Fruit fly (Drosophila melanogaster) whole organism, embryonic: ENCODE results near the gene t-Grip84.
A peak's percentile ranks its signal among the peaks of the same experiment; 100 is the strongest.

Experiments used
- Bdp1 ChIP-seq: fragments of 200-800 bp; sonication (Bioruptor generic); optimal IDR thresholded peaks from 3 replicates; lab custom pipeline; 2016; ENCODE audit warnings: missing biosample characterization, missing genetic modification characterization
- Bteb2 ChIP-seq: fragments of 200-800 bp; sonication (Bioruptor generic); optimal IDR thresholded peaks from 2 replicates; lab custom pipeline; 2016; ENCODE audit warnings: missing biosample characterization, missing genetic modification characterization
- CG10267 ChIP-seq: fragments of 200-800 bp; sonication (Bioruptor generic); optimal IDR thresholded peaks from 2 replicates; lab custom pipeline; 2018; ENCODE audit warnings: missing biosample characterization, mild to moderate bottlenecking, missing genetic modification characterization, moderate library complexity
- CG10654 ChIP-seq: fragments of 200-800 bp; sonication (Bioruptor generic); optimal IDR thresholded peaks from 2 replicates; lab custom pipeline; 2016; ENCODE audit warnings: missing biosample characterization, missing genetic modification characterization
- CG10959 ChIP-seq: fragments of 200-800 bp; sonication (Bioruptor generic); IDR thresholded peaks from 2 replicates; pipeline ENCODE4 v1.3.6; 2022; ENCODE audit warnings: missing biosample characterization, missing genetic modification characterization
- CG11093 ChIP-seq: fragments of 200-800 bp; sonication (Bioruptor generic); IDR thresholded peaks from 3 replicates; pipeline ENCODE4 v1.3.6; 2022; ENCODE audit warnings: missing biosample characterization, missing genetic modification characterization
- CG11560 ChIP-seq: fragments of 200-800 bp; sonication (Bioruptor generic); IDR thresholded peaks from 3 replicates; pipeline ENCODE4 v1.3.6; 2022; ENCODE audit warnings: missing biosample characterization, missing genetic modification characterization
- CG11695 ChIP-seq: fragments of 200-800 bp; sonication (Bioruptor generic); IDR thresholded peaks from 3 replicates; pipeline ENCODE4 v1.3.6; 2022; ENCODE audit warnings: missing biosample characterization, missing genetic modification characterization
- CG12071 ChIP-seq: fragments of 200-800 bp; sonication (Bioruptor generic); optimal IDR thresholded peaks from 3 replicates; lab custom pipeline; 2018; ENCODE audit warnings: missing biosample characterization, mild to moderate bottlenecking, missing genetic modification characterization
- CG12942 ChIP-seq: fragments of 200-800 bp; sonication (Bioruptor generic); optimal IDR thresholded peaks from 3 replicates; lab custom pipeline; 2016; ENCODE audit warnings: missing biosample characterization, missing genetic modification characterization
- CG15073 ChIP-seq: fragments of 200-800 bp; sonication (Bioruptor generic); optimal IDR thresholded peaks from 2 replicates; lab custom pipeline; 2016; ENCODE audit warnings: missing biosample characterization, missing genetic modification characterization
- CG16813 ChIP-seq: fragments of 200-800 bp; sonication (Bioruptor generic); IDR thresholded peaks from 3 replicates; pipeline ENCODE4 v1.3.6; 2022; ENCODE audit warnings: missing biosample characterization, missing genetic modification characterization; ENCODE audit not compliant: partially characterized antibody
- CG2199 ChIP-seq: fragments of 200-800 bp; sonication (Bioruptor generic); IDR thresholded peaks from 3 replicates; pipeline ENCODE4 v1.3.6; 2022; ENCODE audit warnings: missing biosample characterization, missing genetic modification characterization
- CG2875 ChIP-seq: fragments of 200-800 bp; sonication (Bioruptor generic); optimal IDR thresholded peaks from 2 replicates; lab custom pipeline; 2017; ENCODE audit warnings: missing biosample characterization, mild to moderate bottlenecking, missing genetic modification characterization, missing genetic modification reagents
- CG33213 ChIP-seq: fragments of 200-800 bp; sonication (Bioruptor generic); optimal IDR thresholded peaks from 3 replicates; lab custom pipeline; 2016; ENCODE audit warnings: missing biosample characterization, missing genetic modification characterization
- CG4617 ChIP-seq: fragments of 200-800 bp; sonication (Bioruptor generic); optimal IDR thresholded peaks from 3 replicates; lab custom pipeline; 2016; ENCODE audit warnings: missing biosample characterization, missing genetic modification characterization, borderline replicate concordance
- CG5180 ChIP-seq: fragments of 200-800 bp; sonication (Bioruptor generic); optimal IDR thresholded peaks from 3 replicates; lab custom pipeline; 2017; ENCODE audit warnings: missing biosample characterization, missing genetic modification characterization, mild to moderate bottlenecking, moderate library complexity, missing genetic modification reagents
- CG5245 ChIP-seq: fragments of 200-800 bp; sonication (Bioruptor generic); optimal IDR thresholded peaks from 3 replicates; lab custom pipeline; 2016; ENCODE audit warnings: missing biosample characterization, missing genetic modification characterization
- CG6791 ChIP-seq: fragments of 200-800 bp; sonication (Bioruptor generic); IDR thresholded peaks from 3 replicates; pipeline ENCODE4 v1.3.6; 2022; ENCODE audit warnings: missing biosample characterization, missing genetic modification characterization; ENCODE audit not compliant: partially characterized antibody
- CG9437 ChIP-seq: fragments of 200-800 bp; sonication (Bioruptor generic); optimal IDR thresholded peaks from 2 replicates; lab custom pipeline; 2018; ENCODE audit warnings: missing biosample characterization, mild to moderate bottlenecking, missing genetic modification characterization
- Chrac-16 ChIP-seq: fragments of 200-800 bp; sonication (Bioruptor generic); optimal IDR thresholded peaks from 3 replicates; lab custom pipeline; 2016; ENCODE audit warnings: missing biosample characterization, missing genetic modification characterization
- D19A ChIP-seq: fragments of 200-800 bp; optimal IDR thresholded peaks from 3 replicates; lab custom pipeline; 2019; ENCODE audit warnings: missing biosample characterization, mild to moderate bottlenecking, missing genetic modification characterization, moderate library complexity
- Dip3 ChIP-seq: fragments of 200-800 bp; sonication (Bioruptor generic); optimal IDR thresholded peaks from 3 replicates; lab custom pipeline; 2016; ENCODE audit warnings: missing biosample characterization, missing genetic modification characterization
- Fer1 ChIP-seq: fragments of 200-800 bp; sonication (Bioruptor generic); optimal IDR thresholded peaks from 2 replicates; lab custom pipeline; 2017; ENCODE audit warnings: missing biosample characterization, mild to moderate bottlenecking, missing genetic modification characterization
- Fer3 ChIP-seq: fragments of 200-800 bp; sonication (Bioruptor generic); optimal IDR thresholded peaks from 2 replicates; lab custom pipeline; 2018; ENCODE audit warnings: missing biosample characterization, mild to moderate bottlenecking, missing genetic modification characterization, moderate library complexity
- HmgD ChIP-seq: fragments of 200-800 bp; sonication (Bioruptor generic); optimal IDR thresholded peaks from 3 replicates; lab custom pipeline; 2016; ENCODE audit warnings: missing biosample characterization, missing genetic modification characterization
- Hr51 ChIP-seq, 2 experiments: fragments of 200-800 bp; sonication (Bioruptor generic); optimal IDR thresholded peaks; 2 replicates in 1 of 2; 3 replicates in 1 of 2; lab custom pipeline; 2016 to 2018; ENCODE audit warnings: missing biosample characterization in 2 of 2, missing genetic modification characterization in 2 of 2, mild to moderate bottlenecking in 1 of 2, moderate library complexity in 1 of 2
- Kr ChIP-seq: fragments of 200-800 bp; sonication (Bioruptor generic); optimal IDR thresholded peaks from 2 replicates; lab custom pipeline; 2017; ENCODE audit warnings: missing biosample characterization, mild to moderate bottlenecking, missing genetic modification characterization
- NFAT ChIP-seq: fragments of 200-800 bp; sonication (Bioruptor generic); IDR thresholded peaks from 2 replicates; pipeline ENCODE4 v1.3.6; 2022; ENCODE audit warnings: missing biosample characterization, missing genetic modification characterization
- Nf-YA ChIP-seq: fragments of 200-800 bp; sonication (Bioruptor generic); IDR thresholded peaks from 2 replicates; pipeline ENCODE4 v1.3.6; 2022; ENCODE audit warnings: missing biosample characterization, missing genetic modification characterization
- Optix ChIP-seq: fragments of 200-800 bp; sonication (Bioruptor generic); IDR thresholded peaks from 3 replicates; pipeline ENCODE4 v1.3.6; 2022; ENCODE audit warnings: missing biosample characterization, missing genetic modification characterization
- Sin3A ChIP-seq: fragments of >200 bp; optimal IDR thresholded peaks from 2 replicates; lab custom pipeline; 2018
- YL-1 ChIP-seq: fragments of 200-800 bp; sonication (Bioruptor generic); optimal IDR thresholded peaks from 3 replicates; lab custom pipeline; 2017; ENCODE audit warnings: missing biosample characterization, mild to moderate bottlenecking, missing genetic modification characterization
- bigmax ChIP-seq: fragments of 200-800 bp; sonication (Bioruptor generic); optimal IDR thresholded peaks from 2 replicates; lab custom pipeline; 2018; ENCODE audit warnings: missing biosample characterization, mild to moderate bottlenecking, missing genetic modification characterization
- btn ChIP-seq: fragments of 200-800 bp; sonication (Bioruptor generic); optimal IDR thresholded peaks from 2 replicates; lab custom pipeline; 2016; ENCODE audit warnings: missing biosample characterization, missing genetic modification characterization
- corto ChIP-seq: fragments of 200-800 bp; sonication (Bioruptor generic); optimal IDR thresholded peaks from 2 replicates; lab custom pipeline; 2016; ENCODE audit warnings: missing biosample characterization, mild to moderate bottlenecking, missing genetic modification characterization, moderate library complexity
- crc ChIP-seq: fragments of 200-800 bp; sonication (Bioruptor generic); optimal IDR thresholded peaks from 2 replicates; lab custom pipeline; 2016; ENCODE audit warnings: missing biosample characterization, missing genetic modification characterization
- gcm ChIP-seq: fragments of 200-800 bp; sonication (Bioruptor generic); optimal IDR thresholded peaks from 2 replicates; lab custom pipeline; 2019; ENCODE audit warnings: missing biosample characterization, mild to moderate bottlenecking, missing genetic modification characterization, moderate library complexity
- jumu ChIP-seq: fragments of 200-800 bp; sonication (Bioruptor generic); optimal IDR thresholded peaks from 3 replicates; lab custom pipeline; 2016; ENCODE audit warnings: missing biosample characterization, missing genetic modification characterization
- mam ChIP-seq: fragments of 200-800 bp; sonication (Bioruptor generic); optimal IDR thresholded peaks from 3 replicates; lab custom pipeline; 2016; ENCODE audit warnings: missing biosample characterization, missing genetic modification characterization
- pan ChIP-seq, 4 experiments: fragments of >200 bp in 3 of 4; fragments of 200-800 bp in 1 of 4; sonication (Bioruptor generic) in 1 of 4; optimal IDR thresholded peaks in 3 of 4; IDR thresholded peaks in 1 of 4; 2 replicates each; pipeline versions ENCODE4 v1.3.6 to Lab custom; 2017 to 2022; ENCODE audit warnings: missing biosample characterization in 2 of 4, missing genetic modification characterization in 2 of 4, mixed read lengths in 1 of 4
- pnt ChIP-seq: fragments of 200-800 bp; sonication (Bioruptor generic); optimal IDR thresholded peaks from 3 replicates; lab custom pipeline; 2016; ENCODE audit warnings: missing biosample characterization, missing genetic modification characterization
- sim ChIP-seq: fragments of 200-800 bp; sonication (Bioruptor generic); IDR thresholded peaks from 2 replicates; pipeline ENCODE4 v1.3.6; 2022; ENCODE audit warnings: missing biosample characterization, missing genetic modification characterization
- slou ChIP-seq: fragments of 200-800 bp; sonication (Bioruptor generic); optimal IDR thresholded peaks from 3 replicates; lab custom pipeline; 2016; ENCODE audit warnings: missing biosample characterization, missing genetic modification characterization
- ssp ChIP-seq: fragments of 200-800 bp; sonication (Bioruptor generic); IDR thresholded peaks from 2 replicates; pipeline ENCODE4 v1.3.6; 2022; ENCODE audit warnings: missing biosample characterization, missing genetic modification characterization
- trem ChIP-seq: fragments of 200-800 bp; optimal IDR thresholded peaks from 3 replicates; lab custom pipeline; 2019; ENCODE audit warnings: missing biosample characterization, mild to moderate bottlenecking, missing genetic modification characterization, moderate library complexity
- unpg ChIP-seq: fragments of 200-800 bp; sonication (Bioruptor generic); optimal IDR thresholded peaks from 3 replicates; lab custom pipeline; 2018; ENCODE audit warnings: missing biosample characterization, mild to moderate bottlenecking, missing genetic modification characterization, moderate library complexity
- zf30C ChIP-seq: fragments of 200-800 bp; sonication (Bioruptor generic); optimal IDR thresholded peaks from 3 replicates; lab custom pipeline; 2018; ENCODE audit warnings: missing biosample characterization, mild to moderate bottlenecking, missing genetic modification characterization
- zfh2 ChIP-seq: fragments of 200-800 bp; sonication (Bioruptor generic); optimal IDR thresholded peaks from 2 replicates; lab custom pipeline; 2016; ENCODE audit warnings: missing biosample characterization, missing genetic modification characterization

The t-Grip84 gene

dm6 chr3L:7617436-7617979 is 26.7 kb upstream of the t-Grip84 start (continued):
- TF ChIP-seq pan (optimal IDR thresholded peaks at IDR 0.05; lab: Kevin White, UChicago) (no peak), pan (GFP tag; optimal IDR thresholded peaks at IDR 0.05 in 1 of 2, IDR thresholded peaks at IDR 0.05 in 1 of 2) (peak in 1 of 2 experiments; percentile 21), gcm (GFP tag; lab: Kevin White, UChicago) (no peak), CG4617 (GFP tag; lab: Kevin White, UChicago) (no peak), NFAT (GFP tag; lab: Robert Waterston, UW) (no peak), Optix (0 out of 3 replicates have a peak, but pooled peaks have one; percentile 14), jumu (GFP tag; lab: Kevin White, UChicago) (no peak), unpg (GFP tag; lab: Kevin White, UChicago) (no peak)

DNA sequence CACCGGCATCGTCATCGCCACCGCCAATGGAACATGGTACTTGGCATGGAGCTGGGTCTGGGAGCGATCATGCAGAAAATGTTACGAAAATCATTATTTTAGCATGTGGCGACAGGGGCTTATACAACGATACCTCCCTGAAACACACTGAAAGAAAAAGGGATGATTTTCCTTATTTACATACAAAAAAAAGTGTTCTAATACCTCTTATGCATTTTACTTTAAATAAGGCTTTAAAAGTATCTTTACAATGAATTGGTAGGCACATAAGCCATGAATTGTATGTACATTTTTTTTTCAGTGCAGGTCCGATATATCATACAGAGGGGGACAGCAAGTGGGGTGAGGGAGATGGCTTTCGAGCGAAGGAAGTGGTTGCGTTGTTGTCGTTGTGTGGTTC is 23.4 kb upstream of the t-Grip84 start:
- TF ChIP-seq CG11093 (GFP tag; lab: Robert Waterston, UW), result no peak
- no peak for TF ChIP-seq CG33213
- no peak for TF ChIP-seq crc (GFP tag; lab: Kevin White, UChicago)
- TF ChIP-seq CG6791 (GFP tag; lab: Robert Waterston, UW), result no peak
- peak; percentile 5 for TF ChIP-seq zf30C (GFP tag; lab: Kevin White, UChicago)
- TF ChIP-seq Bteb2 (GFP tag; lab: Kevin White, UChicago), result no peak
- TF ChIP-seq CG15073 (GFP tag; lab: Kevin White, UChicago), result no peak
- TF ChIP-seq Fer1, result no peak
- peak; percentile 8; the same call in 1 of the 2 replicates for TF ChIP-seq ssp (GFP tag; lab: Robert Waterston, UW)
- no peak for TF ChIP-seq slou (GFP tag; lab: Kevin White, UChicago)
- TF ChIP-seq D19A (tag; lab: Kevin White, UChicago), result peak; percentile 30
- TF ChIP-seq bigmax, result no peak
- TF ChIP-seq sim (GFP tag; lab: Robert Waterston, UW), result no peak
- peak; percentile 25 for TF ChIP-seq pnt (GFP tag; lab: Kevin White, UChicago)
- TF ChIP-seq trem (tag; lab: Kevin White, UChicago), result no peak
- TF ChIP-seq CG10654, result peak; percentile 27
- no peak for TF ChIP-seq CG12071 (GFP tag; lab: Kevin White, UChicago)
- TF ChIP-seq Bdp1 (GFP tag; lab: Kevin White, UChicago), result no peak
- TF ChIP-seq HmgD (GFP tag; lab: Kevin White, UChicago), result no peak
- TF ChIP-seq btn (GFP tag; lab: Kevin White, UChicago), result no peak
- peak; percentile 4 for TF ChIP-seq Dip3 (GFP tag; lab: Kevin White, UChicago)
- no peak for TF ChIP-seq CG12942 (GFP tag; lab: Kevin White, UChicago)
- TF ChIP-seq zfh2 (GFP tag; lab: Kevin White, UChicago), result no peak
- TF ChIP-seq corto (GFP tag; lab: Kevin White, UChicago), result peak; percentile 29
- TF ChIP-seq CG11695 (GFP tag; lab: Robert Waterston, UW), result no peak
- TF ChIP-seq mam (GFP tag; lab: Kevin White, UChicago), result peak; percentile 40
- no peak for TF ChIP-seq YL-1 (GFP tag; lab: Kevin White, UChicago)
- peak; percentile 24 for TF ChIP-seq CG5245 (GFP tag; lab: Kevin White, UChicago)
- TF ChIP-seq Kr (GFP tag; lab: Kevin White, UChicago), result no peak
- TF ChIP-seq Chrac-16 (GFP tag; lab: Kevin White, UChicago), result peak; percentile 36
- TF ChIP-seq CG10267 (tag; lab: Kevin White, UChicago), result peak; percentile 38
- TF ChIP-seq Fer3 (tag; lab: Kevin White, UChicago), result peak; percentile 17
- TF ChIP-seq Hr51 (GFP tag; optimal IDR thresholded peaks at IDR 0.05; lab: Kevin White, UChicago), result peak in 1 of 2 experiments; percentile 51
- TF ChIP-seq CG16813 (GFP tag; lab: Robert Waterston, UW), result no peak
- TF ChIP-seq CG5180 (GFP tag; lab: Kevin White, UChicago), result no peak
- no peak for TF ChIP-seq CG2875 (GFP tag; lab: Kevin White, UChicago)
- TF ChIP-seq Sin3A (lab: Kevin White, UChicago), result no peak
- TF ChIP-seq CG9437 (GFP tag; lab: Kevin White, UChicago), result peak; percentile 22
- no peak for TF ChIP-seq Nf-YA (GFP tag; lab: Robert Waterston, UW)
- TF ChIP-seq CG2199 (GFP tag; lab: Robert Waterston, UW), result no peak
- 0 out of 2 replicates have a peak, but pooled peaks have one; percentile 21 for TF ChIP-seq CG10959 (GFP tag; lab: Robert Waterston, UW)
- no peak for TF ChIP-seq CG11560 (tag; lab: Robert Waterston, UW)
